Fruit fly (Drosophila melanogaster): ENCODE data around the gene CG33648.

CG33648 gene

dm6 chr2L:14556811-14557210, 32.7 kb downstream of the CG33648 start (continued):
- TF ChIP-seq CG10565 (GFP tag; optimal IDR thresholded peaks at IDR 0.05) (peak; percentile 78), bsh (GFP tag; optimal IDR thresholded peaks at IDR 0.05) (peak in 1 of 2 experiments; percentile 94), h (optimal IDR thresholded peaks at IDR 0.05) (no peak), Opbp (GFP tag; IDR thresholded peaks at IDR 0.05; ENCODE audit: partially characterized antibody) (no peak), phol (tag; optimal IDR thresholded peaks at IDR 0.05) (no peak), CG30431 (GFP tag; optimal IDR thresholded peaks at IDR 0.05) (peak; percentile 45), sima (GFP tag; optimal IDR thresholded peaks at IDR 0.05) (peak; percentile 58), usp (GFP tag; optimal IDR thresholded peaks at IDR 0.05) (no peak), E2f1 (GFP tag; IDR thresholded peaks at IDR 0.05) (peak; percentile 46; the same call in 1 of the 2 replicates), Awh (GFP tag; IDR thresholded peaks at IDR 0.05) (peak; percentile 93), Nf-YC (tag; optimal IDR thresholded peaks at IDR 0.05) (no peak), wor (GFP tag; IDR thresholded peaks at IDR 0.05) (no peak), CG6854 (GFP tag; optimal IDR thresholded peaks at IDR 0.05) (peak; percentile 57), CG17361 (GFP tag; IDR thresholded peaks at IDR 0.05) (peak; percentile 53; the same call in 2 of the 3 replicates), CG6272 (GFP tag; IDR thresholded peaks at IDR 0.05) (no peak), CG6175 (GFP tag; IDR thresholded peaks at IDR 0.05) (no peak), nau (GFP tag; optimal IDR thresholded peaks at IDR 0.05) (peak; percentile 82), ssp (GFP tag; IDR thresholded peaks at IDR 0.05) (peak; percentile 36; the same call in 1 of the 2 replicates), Dref (GFP tag; IDR thresholded peaks at IDR 0.05) (no peak), gt (GFP tag; IDR thresholded peaks at IDR 0.05) (no peak), CG4707 (GFP tag; optimal IDR thresholded peaks at IDR 0.05) (peak; percentile 92), Bgb (GFP tag; IDR thresholded peaks at IDR 0.05; ENCODE audit: partially characterized antibody) (no peak), tx (GFP tag; optimal IDR thresholded peaks at IDR 0.05) (peak; percentile 69), corto (GFP tag; optimal IDR thresholded peaks at IDR 0.05) (no peak), cato (GFP tag; optimal IDR thresholded peaks at IDR 0.05; ENCODE audit: borderline replicate concordance) (peak; percentile 83), HLH54F (GFP tag; optimal IDR thresholded peaks at IDR 0.05) (peak; percentile 8), CG8290 (GFP tag; optimal IDR thresholded peaks at IDR 0.05) (peak; percentile 94), CG8290 (tag; optimal IDR thresholded peaks at IDR 0.05) (peak; percentile 77 to 95), fd102C (GFP tag; optimal IDR thresholded peaks at IDR 0.05) (peak; percentile 99), CG6654 (GFP tag; optimal IDR thresholded peaks at IDR 0.05) (no peak), Atf-2 (GFP tag; optimal IDR thresholded peaks at IDR 0.05) (peak; percentile 66), odd (GFP tag; optimal IDR thresholded peaks at IDR 0.05) (peak; percentile 86), Nf-YA (GFP tag; IDR thresholded peaks at IDR 0.05) (peak; percentile 80), psq (GFP tag; optimal IDR thresholded peaks at IDR 0.05) (peak; percentile 77), gsb-n (tag; optimal IDR thresholded peaks at IDR 0.05) (peak; percentile 92), zen (tag; optimal IDR thresholded peaks at IDR 0.05) (no peak), CG10959 (GFP tag; IDR thresholded peaks at IDR 0.05) (peak; percentile 87), Lpt (GFP tag; optimal IDR thresholded peaks at IDR 0.05) (no peak), CG12299 (tag; optimal IDR thresholded peaks at IDR 0.05) (peak; percentile 80), CG17829 (tag; optimal IDR thresholded peaks at IDR 0.05) (peak; percentile 51), ind (GFP tag; optimal IDR thresholded peaks at IDR 0.05) (no peak), Neu2 (GFP tag; optimal IDR thresholded peaks at IDR 0.05; ENCODE audit: borderline replicate concordance) (no peak), ems (GFP tag; optimal IDR thresholded peaks at IDR 0.05) (peak; percentile 68), CG7963 (GFP tag; IDR thresholded peaks at IDR 0.05; ENCODE audit: partially characterized antibody) (no peak), amos (GFP tag; IDR thresholded peaks at IDR 0.05; ENCODE audit: partially characterized antibody) (no peak), dysf (GFP tag; IDR thresholded peaks at IDR 0.05) (no peak), CG4617 (GFP tag; optimal IDR thresholded peaks at IDR 0.05; ENCODE audit: borderline replicate concordance) (peak; percentile 36), Rfx (GFP tag; IDR thresholded peaks at IDR 0.05) (no peak; the same call in 1 of the 2 replicates), dmrt99B (tag; optimal IDR thresholded peaks at IDR 0.05) (peak; percentile 58), CG17568 (GFP tag; optimal IDR thresholded peaks at IDR 0.05) (peak; percentile 89), Hr78 (GFP tag; optimal IDR thresholded peaks at IDR 0.05) (peak in 1 of 2 experiments; percentile 36)

Measured in whole organism, embryonic.